Fruit fly (Drosophila melanogaster) whole organism: ENCODE data around the gene CG5937.

Experiments
- CG8478 ChIP-seq: fragments of >200 bp; optimal IDR thresholded peaks from 2 replicates; lab custom pipeline; 2018; ENCODE audit warnings: inconsistent platforms
- Dll ChIP-seq: fragments of >200 bp; optimal IDR thresholded peaks from 2 replicates; lab custom pipeline; 2017
- EcR ChIP-seq, 2 experiments: fragments of >200 bp; optimal IDR thresholded peaks; 2 replicates each; lab custom pipeline; 2017; ENCODE audit warnings: missing biosample characterization in 2 of 2, missing genetic modification characterization in 2 of 2, missing genetic modification reagents in 2 of 2
- pan ChIP-seq: fragments of >200 bp; optimal IDR thresholded peaks from 2 replicates; lab custom pipeline; 2017
- psq ChIP-seq: fragments of >200 bp; optimal IDR thresholded peaks from 2 replicates; lab custom pipeline; 2017
- usp ChIP-seq: fragments of >200 bp; optimal IDR thresholded peaks from 2 replicates; lab custom pipeline; 2017; ENCODE audit warnings: missing biosample characterization, missing genetic modification characterization, mixed read lengths

The CG5937 gene

DNA sequence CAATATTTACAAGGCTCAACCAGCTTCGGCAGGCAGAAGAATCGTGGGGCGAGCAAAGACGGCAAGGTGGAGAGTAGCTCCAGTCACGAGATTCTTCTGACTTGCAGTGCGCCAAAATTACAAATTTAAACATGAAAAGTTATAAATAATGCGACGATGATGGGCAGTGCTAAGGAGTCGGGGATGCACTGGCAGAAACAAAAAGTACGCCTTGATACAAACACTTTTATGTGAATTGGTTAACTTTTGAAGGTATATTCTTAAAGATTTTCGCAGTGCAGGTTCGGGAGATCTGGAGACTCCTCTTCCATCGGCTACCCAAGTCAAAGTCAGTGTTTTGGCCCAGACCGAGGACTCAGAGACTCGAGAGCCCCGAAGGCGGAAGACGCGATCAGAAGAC lies 18.4 kb upstream of the CG5937 start:
- no peak for TF ChIP-seq CG8478 (lab: Kevin White, UChicago)
- no peak for TF ChIP-seq usp (GFP tag; lab: Kevin White, UChicago)
- TF ChIP-seq Dll (lab: Kevin White, UChicago): no peak
- TF ChIP-seq psq: no peak
- TF ChIP-seq EcR (GFP tag; optimal IDR thresholded peaks at IDR 0.05; lab: Kevin White, UChicago): no peak
- TF ChIP-seq pan: no peak

DNA sequence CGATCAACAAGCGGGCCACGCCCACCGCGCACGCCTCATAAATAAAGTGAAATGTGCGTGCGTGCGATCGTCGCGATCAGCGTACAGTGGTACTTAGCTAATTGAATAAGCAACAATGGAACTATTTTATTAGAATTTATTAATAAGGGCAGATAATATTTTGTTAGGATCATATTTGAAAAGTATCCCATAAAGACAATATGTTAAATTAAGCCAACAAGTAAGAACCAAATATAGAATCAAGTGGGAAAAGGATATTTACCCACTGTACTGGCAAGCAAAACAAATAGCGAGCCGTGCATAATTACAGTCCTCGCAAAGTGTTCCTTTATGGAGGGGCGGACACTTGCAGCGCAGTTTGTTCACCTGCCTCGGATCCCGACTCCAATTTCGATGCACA lies 17.7 kb upstream of the CG5937 start:
- no peak for TF ChIP-seq Dll (lab: Kevin White, UChicago)
- no peak for TF ChIP-seq psq
- no peak for TF ChIP-seq EcR (GFP tag; optimal IDR thresholded peaks at IDR 0.05; lab: Kevin White, UChicago)
- no peak for TF ChIP-seq CG8478 (lab: Kevin White, UChicago)
- TF ChIP-seq pan: no peak
- TF ChIP-seq usp (GFP tag; lab: Kevin White, UChicago): no peak

DNA sequence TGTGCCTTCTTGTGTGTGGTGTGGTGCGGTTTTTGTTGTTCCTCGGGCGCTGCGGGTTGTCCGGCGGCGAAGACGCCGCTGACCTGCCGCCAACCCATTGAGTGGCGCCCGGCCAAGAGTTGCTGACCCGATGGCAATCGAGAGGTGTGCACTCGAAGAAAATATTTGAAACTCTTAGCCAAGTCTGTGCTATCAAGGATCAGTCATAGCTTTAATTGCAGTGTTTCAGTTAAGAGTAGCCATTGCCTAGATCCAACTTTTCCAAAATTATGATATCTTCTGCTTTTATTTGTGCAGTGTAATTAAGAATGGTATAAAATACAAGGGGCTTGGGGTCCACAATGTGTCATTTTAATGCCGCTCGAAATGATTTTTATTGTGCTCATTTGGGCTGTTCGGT lies 15.2 kb upstream of the CG5937 start:
- TF ChIP-seq pan (no peak), psq (no peak), Dll (lab: Kevin White, UChicago) (no peak), EcR (GFP tag; optimal IDR thresholded peaks at IDR 0.05; lab: Kevin White, UChicago) (no peak), CG8478 (lab: Kevin White, UChicago) (no peak), usp (GFP tag; lab: Kevin White, UChicago) (no peak)

DNA sequence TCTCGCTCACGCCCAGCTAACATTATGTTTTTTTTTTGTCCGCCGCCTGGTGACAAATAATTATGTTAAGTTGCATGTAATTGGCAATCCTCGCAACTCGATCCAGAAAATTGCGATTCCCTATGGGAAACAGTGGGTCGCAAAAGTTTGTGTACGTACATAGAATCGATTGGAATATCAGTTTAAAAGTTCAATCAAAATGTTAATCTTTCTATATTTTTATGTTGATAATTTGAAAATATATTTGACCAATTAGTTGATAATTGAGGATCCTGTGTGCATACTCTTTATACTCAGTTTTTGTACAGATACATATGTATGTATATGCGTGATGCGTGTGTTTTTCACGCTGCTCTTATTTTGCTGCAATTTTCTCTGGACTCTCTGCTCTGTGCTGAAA lies 12.0 kb upstream of the CG5937 start:
- TF ChIP-seq usp (GFP tag; lab: Kevin White, UChicago): no peak

DNA sequence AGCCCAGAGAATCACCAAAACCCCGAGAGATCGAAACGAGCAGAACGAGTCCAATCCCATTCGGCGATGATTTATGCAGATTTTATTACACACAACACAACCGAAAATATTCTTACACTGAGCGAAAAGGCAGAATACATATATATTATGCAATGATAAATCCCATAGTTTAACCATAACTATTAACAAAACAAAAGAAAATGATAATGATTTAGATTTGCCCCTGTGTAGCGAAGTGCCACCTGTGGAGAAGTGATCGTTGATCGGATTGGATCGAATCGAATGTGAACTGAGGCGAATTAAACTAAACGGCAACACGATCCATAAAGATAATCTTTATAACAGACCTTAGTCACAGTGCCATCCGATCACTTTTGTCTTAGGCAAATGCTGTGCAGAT lies 10.8 kb upstream of the CG5937 start:
- no peak for TF ChIP-seq pan
- TF ChIP-seq EcR (GFP tag; optimal IDR thresholded peaks at IDR 0.05; lab: Kevin White, UChicago): no peak
- TF ChIP-seq psq: no peak
- no peak for TF ChIP-seq Dll (lab: Kevin White, UChicago)
- TF ChIP-seq usp (GFP tag; lab: Kevin White, UChicago): no peak
- TF ChIP-seq CG8478 (lab: Kevin White, UChicago): no peak

DNA sequence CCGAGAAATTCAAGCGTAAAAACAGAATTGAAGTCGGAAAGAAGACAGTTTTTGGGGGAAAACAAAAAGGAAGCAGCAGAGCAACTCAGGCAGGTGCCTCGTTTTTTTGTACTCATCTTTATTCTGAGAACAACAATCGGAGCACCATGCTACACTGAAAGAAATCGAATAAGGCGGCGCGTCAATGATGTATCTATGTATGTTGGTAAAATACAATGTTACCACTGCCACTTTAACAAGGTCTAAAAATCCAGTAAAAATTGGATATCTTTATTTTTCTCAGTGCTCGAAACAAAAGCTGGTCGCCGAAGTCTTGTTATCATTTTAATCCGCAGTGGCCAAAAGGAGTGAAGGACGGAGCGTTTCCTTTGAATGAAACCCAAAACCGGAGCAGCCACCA lies 9.8 kb upstream of the CG5937 start:
- TF ChIP-seq psq: no peak
- TF ChIP-seq usp (GFP tag; lab: Kevin White, UChicago): no peak
- TF ChIP-seq Dll (lab: Kevin White, UChicago): no peak
- no peak for TF ChIP-seq pan
- TF ChIP-seq CG8478 (lab: Kevin White, UChicago): no peak
- no peak for TF ChIP-seq EcR (GFP tag; optimal IDR thresholded peaks at IDR 0.05; lab: Kevin White, UChicago)

DNA sequence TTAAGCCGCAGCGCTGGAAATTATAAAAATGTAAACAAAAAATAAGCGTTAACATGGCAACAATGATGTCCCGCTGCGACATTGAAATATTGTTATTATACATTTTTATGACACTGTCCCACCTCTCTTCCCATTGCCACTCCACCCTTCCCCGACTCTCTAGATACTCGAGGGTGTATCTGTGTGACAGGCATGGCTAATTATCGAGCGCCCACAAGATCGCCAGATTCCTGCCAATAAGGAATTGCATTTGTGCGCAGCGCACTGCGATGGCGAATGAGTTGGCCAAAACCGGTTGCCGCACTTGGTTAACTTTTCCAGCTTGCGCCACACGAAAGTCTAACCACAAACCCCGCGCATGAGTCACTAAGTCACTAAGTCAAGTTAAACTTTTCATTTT lies 9.2 kb upstream of the CG5937 start:
- no peak for TF ChIP-seq psq
- no peak for TF ChIP-seq EcR (GFP tag; optimal IDR thresholded peaks at IDR 0.05; lab: Kevin White, UChicago)

DNA sequence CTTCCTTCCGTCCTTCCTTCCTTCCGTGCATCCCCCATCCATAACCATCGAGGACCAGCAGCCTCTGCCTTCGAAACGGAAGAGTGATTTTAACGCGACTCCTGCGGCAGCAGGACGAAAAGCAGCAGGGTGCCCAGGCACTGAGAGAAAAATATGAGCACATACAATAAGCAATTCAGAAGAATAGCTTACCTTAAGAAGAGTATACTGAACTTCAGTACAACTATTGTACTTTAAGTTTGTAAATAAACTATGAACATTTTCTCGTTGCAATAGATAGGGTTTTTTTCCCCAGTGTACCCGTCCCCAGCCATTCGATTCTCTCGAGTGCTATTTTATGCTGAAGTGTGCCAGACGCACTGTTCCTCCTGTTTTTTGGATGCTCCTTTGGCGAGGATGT lies 8.1 kb upstream of the CG5937 start:
- no peak for TF ChIP-seq pan
- no peak for TF ChIP-seq usp (GFP tag; lab: Kevin White, UChicago)
- TF ChIP-seq psq: no peak
- no peak for TF ChIP-seq Dll (lab: Kevin White, UChicago)
- TF ChIP-seq CG8478 (lab: Kevin White, UChicago): no peak
- TF ChIP-seq EcR (GFP tag; optimal IDR thresholded peaks at IDR 0.05; lab: Kevin White, UChicago): no peak

DNA sequence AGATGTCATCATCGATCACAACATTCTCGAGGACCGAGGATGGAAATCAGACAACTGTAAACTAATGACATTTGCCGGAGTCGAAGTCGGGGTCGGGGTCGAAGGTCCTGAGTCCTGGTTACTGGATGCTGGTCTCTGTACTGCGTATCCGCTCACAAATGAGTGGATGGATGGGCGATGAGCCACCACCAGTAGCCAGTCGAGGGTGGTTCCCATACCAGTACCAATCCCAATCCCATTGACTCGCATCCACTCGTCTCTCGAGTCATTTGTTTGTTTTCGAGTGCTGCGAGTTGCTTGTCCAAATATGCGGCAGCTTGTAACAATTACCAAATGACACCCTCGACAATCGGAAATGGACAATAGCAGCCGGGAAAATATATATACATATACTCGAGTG lies 7.0 kb upstream of the CG5937 start:
- no peak for TF ChIP-seq psq
- TF ChIP-seq EcR (GFP tag; optimal IDR thresholded peaks at IDR 0.05; lab: Kevin White, UChicago): no peak
- no peak for TF ChIP-seq Dll (lab: Kevin White, UChicago)
- no peak for TF ChIP-seq CG8478 (lab: Kevin White, UChicago)
- no peak for TF ChIP-seq pan
- TF ChIP-seq usp (GFP tag; lab: Kevin White, UChicago): no peak

DNA sequence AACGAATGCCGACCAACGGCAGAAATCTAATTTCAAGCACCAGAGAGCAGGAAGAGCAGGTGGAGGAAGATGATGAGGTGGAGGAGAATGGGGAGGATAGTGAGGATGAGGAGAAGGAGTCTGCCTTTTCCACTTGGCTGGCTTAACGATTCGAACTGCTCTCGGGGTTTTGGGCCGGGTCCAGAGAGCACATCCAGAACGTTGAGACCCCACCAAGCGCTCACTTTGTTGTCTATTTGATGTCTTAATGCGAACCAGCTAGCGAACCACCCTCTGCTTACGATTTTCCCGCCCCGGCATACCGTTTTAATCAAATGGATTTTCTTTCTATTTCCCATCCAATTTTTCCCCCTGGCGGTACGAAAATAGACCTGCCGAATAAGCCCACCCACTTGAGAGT lies 5.1 kb upstream of the CG5937 start:
- TF ChIP-seq EcR (GFP tag; optimal IDR thresholded peaks at IDR 0.05; lab: Kevin White, UChicago) (no peak), usp (GFP tag; lab: Kevin White, UChicago) (no peak), psq (no peak), CG8478 (lab: Kevin White, UChicago) (no peak), Dll (lab: Kevin White, UChicago) (no peak), pan (no peak)

DNA sequence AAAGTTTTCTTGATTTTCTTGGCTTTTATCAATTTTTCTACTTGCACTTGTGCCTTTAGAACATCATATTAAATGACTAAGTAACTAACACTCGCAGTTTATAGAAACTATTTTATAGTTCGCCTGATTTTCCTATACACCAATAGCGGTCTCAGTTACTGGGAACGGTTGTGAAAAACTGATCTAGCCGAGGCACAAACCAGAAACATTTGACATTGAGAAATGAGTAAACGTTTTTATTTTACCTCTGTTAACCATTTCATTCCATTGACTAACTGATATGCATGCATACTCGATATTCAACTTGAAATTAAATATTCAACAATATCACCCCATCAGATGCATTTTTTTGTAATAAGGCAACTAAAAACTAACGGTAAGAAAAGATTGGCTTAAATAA lies 4.4 kb upstream of the CG5937 start:
- TF ChIP-seq pan (no peak), usp (GFP tag; lab: Kevin White, UChicago) (no peak), psq (no peak), CG8478 (lab: Kevin White, UChicago) (no peak), Dll (lab: Kevin White, UChicago) (no peak), EcR (GFP tag; optimal IDR thresholded peaks at IDR 0.05; lab: Kevin White, UChicago) (no peak)

DNA sequence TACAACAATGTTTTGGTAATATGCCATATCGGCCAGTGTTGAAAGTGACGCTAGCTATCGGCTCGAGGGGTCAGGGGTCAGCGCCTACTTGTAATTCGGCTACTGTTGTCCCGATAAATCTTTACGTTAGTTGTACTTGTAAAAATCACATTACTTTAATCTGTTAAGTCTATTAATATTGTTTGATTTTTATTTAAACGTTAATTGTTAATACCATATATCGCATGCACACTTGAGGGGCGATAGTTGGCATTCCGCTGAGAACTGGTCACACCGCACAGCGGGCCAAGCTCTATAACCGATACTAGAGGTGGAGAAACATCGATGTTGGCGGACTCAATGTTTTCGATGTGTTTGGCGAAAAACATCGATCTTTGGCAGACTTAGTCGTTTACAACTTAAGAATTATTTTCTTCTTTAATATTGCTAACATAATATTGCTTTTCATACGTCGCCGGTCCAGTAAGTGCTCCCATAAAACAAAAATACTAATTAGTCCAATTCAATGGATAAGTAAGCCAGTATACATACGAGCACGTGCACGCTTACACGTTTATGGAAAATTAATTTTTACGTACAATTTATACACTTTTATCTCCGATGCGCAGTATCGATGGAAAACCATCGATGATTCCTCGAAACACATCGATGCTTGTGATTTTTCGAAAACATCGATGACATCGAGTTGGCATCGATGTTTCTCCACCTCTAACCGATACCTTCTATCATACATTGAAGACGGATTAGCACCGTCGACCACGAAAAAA lies 2.4 kb upstream of the CG5937 start, which contains the start of the genes rux and MCTS1:
Gene rux (minus strand): TSS at position 621 of the 767 bp plus-strand sequence.
Gene MCTS1 (plus strand): TSS at position 713 of the 767 bp plus-strand sequence.
- TF ChIP-seq psq: no peak
- TF ChIP-seq CG8478 (lab: Kevin White, UChicago): no peak
- TF ChIP-seq EcR (GFP tag; optimal IDR thresholded peaks at IDR 0.05; lab: Kevin White, UChicago): no peak
- TF ChIP-seq pan: no peak
